Worm (Caenorhabditis elegans) whole organism, L3 larva: ENCODE measurements around the gene R10E9.2.

Experiments used
- R02D3.7 ChIP-seq: fragments of 150-350 bp; optimal IDR thresholded peaks from 2 replicates; lab custom pipeline; 2014; ENCODE audit warnings: missing biosample characterization, missing genetic modification characterization
- ZK546.5 ChIP-seq: sonication (generic microtip); optimal IDR thresholded peaks from 2 replicates; lab custom pipeline; 2017; ENCODE audit warnings: missing biosample characterization, missing genetic modification characterization
- aly-2 ChIP-seq: fragments of 150-350 bp; optimal IDR thresholded peaks from 2 replicates; lab custom pipeline; 2014; ENCODE audit warnings: missing biosample characterization, missing genetic modification characterization
- ama-1 ChIP-seq: fragments of 150-350 bp; optimal IDR thresholded peaks from 2 replicates; lab custom pipeline; 2018
- ceh-16 ChIP-seq: sonication (generic microtip); optimal IDR thresholded peaks from 2 replicates; lab custom pipeline; 2017; ENCODE audit warnings: missing biosample characterization, missing genetic modification characterization
- ceh-28 ChIP-seq: fragments of 150-350 bp; optimal IDR thresholded peaks from 2 replicates; lab custom pipeline; 2014; ENCODE audit warnings: missing biosample characterization, missing genetic modification reagents, missing genetic modification characterization
- ceh-82 ChIP-seq: fragments of 150-350 bp; optimal IDR thresholded peaks from 2 replicates; lab custom pipeline; 2014; ENCODE audit warnings: missing biosample characterization, missing genetic modification characterization
- ceh-9 ChIP-seq: sonication (generic microtip); optimal IDR thresholded peaks from 2 replicates; lab custom pipeline; 2018; ENCODE audit warnings: missing biosample characterization, missing genetic modification characterization
- daf-12 ChIP-seq: fragments of 150-350 bp; optimal IDR thresholded peaks from 2 replicates; lab custom pipeline; 2014; ENCODE audit warnings: missing biosample characterization, missing genetic modification reagents, missing genetic modification characterization
- egl-27 ChIP-seq: sonication (generic microtip); optimal IDR thresholded peaks from 4 replicates; lab custom pipeline; 2017; ENCODE audit warnings: missing biosample characterization, missing genetic modification reagents, missing genetic modification characterization
- egl-5 ChIP-seq: fragments of 150-350 bp; optimal IDR thresholded peaks from 2 replicates; lab custom pipeline; 2017; ENCODE audit warnings: missing biosample characterization, missing genetic modification reagents, missing genetic modification characterization, inconsistent platforms
- elt-1 ChIP-seq: fragments of 150-350 bp; optimal IDR thresholded peaks from 2 replicates; lab custom pipeline; 2014; ENCODE audit warnings: missing biosample characterization, missing genetic modification characterization
- elt-2 ChIP-seq: sonication (generic microtip); optimal IDR thresholded peaks from 2 replicates; lab custom pipeline; 2016; ENCODE audit warnings: missing genetic modification reagents, mild to moderate bottlenecking, missing genetic modification characterization, missing compliant biosample characterization
- elt-3 ChIP-seq, 3 experiments: fragments of 150-350 bp in 1 of 3; sonication (generic microtip) in 2 of 3; optimal IDR thresholded peaks; 2 replicates in 2 of 3; 4 replicates in 1 of 3; lab custom pipeline; 2014 to 2017; ENCODE audit warnings: missing biosample characterization in 3 of 3, missing genetic modification characterization in 3 of 3
- eor-1 ChIP-seq, 2 experiments: fragments of 150-350 bp; optimal IDR thresholded peaks; 2 replicates each; lab custom pipeline; 2014 to 2018; ENCODE audit warnings: missing biosample characterization in 2 of 2, missing genetic modification characterization in 2 of 2
- fkh-2 ChIP-seq: fragments of 150-350 bp; optimal IDR thresholded peaks from 2 replicates; lab custom pipeline; 2014; ENCODE audit warnings: missing biosample characterization, missing genetic modification reagents, missing genetic modification characterization
- fos-1 ChIP-seq: fragments of 150-350 bp; optimal IDR thresholded peaks from 2 replicates; lab custom pipeline; 2014; ENCODE audit warnings: missing biosample characterization, missing genetic modification characterization
- jun-1 ChIP-seq: fragments of 150-350 bp; optimal IDR thresholded peaks from 2 replicates; lab custom pipeline; 2014; ENCODE audit warnings: missing biosample characterization, missing genetic modification reagents, missing genetic modification characterization
- lin-15B ChIP-seq: fragments of 150-350 bp; optimal IDR thresholded peaks from 2 replicates; lab custom pipeline; 2014; ENCODE audit warnings: missing biosample characterization, missing genetic modification characterization
- lin-39 ChIP-seq: fragments of 150-350 bp; optimal IDR thresholded peaks from 2 replicates; lab custom pipeline; 2018; ENCODE audit warnings: missing biosample characterization, missing genetic modification reagents, missing genetic modification characterization
- lsy-12 ChIP-seq: sonication (generic microtip); optimal IDR thresholded peaks from 2 replicates; lab custom pipeline; 2016; ENCODE audit warnings: mild to moderate bottlenecking, missing genetic modification characterization, missing compliant biosample characterization
- mdl-1 ChIP-seq: fragments of 150-350 bp; optimal IDR thresholded peaks from 2 replicates; lab custom pipeline; 2014; ENCODE audit warnings: missing biosample characterization, missing genetic modification characterization
- mml-1 ChIP-seq: fragments of 150-350 bp; sonication (generic microtip); optimal IDR thresholded peaks from 3 replicates; lab custom pipeline; 2014; ENCODE audit warnings: missing biosample characterization, missing genetic modification characterization
- nfya-1 ChIP-seq: sonication (generic microtip); optimal IDR thresholded peaks from 2 replicates; lab custom pipeline; 2017; ENCODE audit warnings: missing genetic modification characterization, mild to moderate bottlenecking, missing compliant biosample characterization, antibody characterized with exemption, moderate library complexity; ENCODE audit not compliant: insufficient read depth
- nhr-11 ChIP-seq: fragments of 150-350 bp; optimal IDR thresholded peaks from 2 replicates; lab custom pipeline; 2014; ENCODE audit warnings: missing biosample characterization, missing genetic modification characterization
- nhr-12 ChIP-seq: fragments of 150-350 bp; optimal IDR thresholded peaks from 2 replicates; lab custom pipeline; 2014; ENCODE audit warnings: missing biosample characterization, missing genetic modification characterization
- nhr-23 ChIP-seq: fragments of 150-350 bp; optimal IDR thresholded peaks from 2 replicates; lab custom pipeline; 2014; ENCODE audit warnings: missing biosample characterization, missing genetic modification reagents, missing genetic modification characterization
- nhr-237 ChIP-seq: fragments of 150-350 bp; optimal IDR thresholded peaks from 2 replicates; lab custom pipeline; 2014; ENCODE audit warnings: missing biosample characterization, missing genetic modification characterization
- nhr-25 ChIP-seq: sonication (generic microtip); optimal IDR thresholded peaks from 2 replicates; lab custom pipeline; 2017; ENCODE audit warnings: missing biosample characterization, missing genetic modification characterization
- nhr-28 ChIP-seq: fragments of 150-350 bp; optimal IDR thresholded peaks from 2 replicates; lab custom pipeline; 2014; ENCODE audit warnings: missing biosample characterization, missing genetic modification characterization
- nhr-43 ChIP-seq: sonication (generic microtip); optimal IDR thresholded peaks from 2 replicates; lab custom pipeline; 2016; ENCODE audit warnings: mild to moderate bottlenecking, missing genetic modification characterization, missing compliant biosample characterization; ENCODE audit not compliant: poor library complexity, severe bottlenecking
- nhr-67 ChIP-seq: fragments of 150-350 bp; optimal IDR thresholded peaks from 2 replicates; lab custom pipeline; 2014; ENCODE audit warnings: missing biosample characterization, missing genetic modification characterization
- nhr-76 ChIP-seq: fragments of 150-350 bp; sonication (generic microtip); optimal IDR thresholded peaks from 5 replicates; lab custom pipeline; 2014; ENCODE audit warnings: missing biosample characterization, missing genetic modification characterization
- nhr-77 ChIP-seq: fragments of 150-350 bp; optimal IDR thresholded peaks from 2 replicates; lab custom pipeline; 2014; ENCODE audit warnings: missing biosample characterization, missing genetic modification characterization
- pha-4 ChIP-seq: fragments of 150-350 bp; optimal IDR thresholded peaks from 2 replicates; lab custom pipeline; 2014; ENCODE audit warnings: missing biosample characterization, missing genetic modification reagents, missing genetic modification characterization
- pqm-1 ChIP-seq: fragments of 150-350 bp; optimal IDR thresholded peaks from 2 replicates; lab custom pipeline; 2017; ENCODE audit warnings: missing biosample characterization, missing genetic modification characterization, inconsistent platforms
- sea-2 ChIP-seq: fragments of 150-350 bp; sonication (generic microtip); optimal IDR thresholded peaks from 4 replicates; lab custom pipeline; 2014; ENCODE audit warnings: missing biosample characterization, missing genetic modification reagents, missing genetic modification characterization
- skn-1 ChIP-seq: fragments of 150-350 bp; optimal IDR thresholded peaks from 2 replicates; lab custom pipeline; 2014; ENCODE audit warnings: missing biosample characterization, missing genetic modification characterization
- snpc-4 ChIP-seq: fragments of 150-350 bp; optimal IDR thresholded peaks from 2 replicates; lab custom pipeline; 2014; ENCODE audit warnings: missing biosample characterization, missing genetic modification characterization
- unc-39 ChIP-seq: sonication (generic microtip); optimal IDR thresholded peaks from 4 replicates; lab custom pipeline; 2017; ENCODE audit warnings: missing biosample characterization, missing genetic modification characterization
- unc-62 ChIP-seq: fragments of 150-350 bp; sonication (generic microtip); optimal IDR thresholded peaks from 4 replicates; lab custom pipeline; 2014; ENCODE audit warnings: missing biosample characterization, missing genetic modification reagents, missing genetic modification characterization
- zag-1 ChIP-seq: fragments of 150-350 bp; optimal IDR thresholded peaks from 2 replicates; lab custom pipeline; 2014; ENCODE audit warnings: missing biosample characterization, missing genetic modification characterization
- ztf-4 ChIP-seq: fragments of 150-350 bp; optimal IDR thresholded peaks from 2 replicates; lab custom pipeline; 2014; ENCODE audit warnings: missing biosample characterization, missing genetic modification characterization

The R10E9.2 gene

ce11 chrIII:3926116-3926515 is 38.0 kb downstream of the R10E9.2 start, which contains the start of gene ZK1058.9:
Gene ZK1058.9, minus strand, starts transcription at chrIII:3926216.
- no peak for TF ChIP-seq nhr-237 (tag; lab: Kevin White, UChicago)
- TF ChIP-seq mml-1 (tag; lab: Kevin White, UChicago), result no peak
- no peak for TF ChIP-seq nhr-12 (tag; lab: Kevin White, UChicago)
- no peak for TF ChIP-seq pqm-1 (tag; lab: Kevin White, UChicago)
- no peak for TF ChIP-seq ceh-16 (tag; lab: Kevin White, UChicago)
- TF ChIP-seq aly-2 (tag; lab: Kevin White, UChicago), result no peak
- no peak for TF ChIP-seq unc-62 (GFP tag; lab: Kevin White, UChicago)
- TF ChIP-seq unc-39 (tag; lab: Kevin White, UChicago), result no peak
- TF ChIP-seq lin-39, result no peak
- no peak for TF ChIP-seq egl-5 (tag; lab: Kevin White, UChicago)

ce11 chrIII:3921646-3922328 is 42.4 kb downstream of the R10E9.2 start, which contains the start of the genes metl-6 and nit-1:
Gene metl-6, minus strand, starts transcription at chrIII:3921711.
Gene nit-1, plus strand, starts transcription at chrIII:3922207.
- TF ChIP-seq skn-1 (peak; percentile 6), ceh-28 (no peak), elt-2 (tag; lab: Kevin White, UChicago) (peak; percentile 17), ZK546.5 (no peak), jun-1 (tag; lab: Kevin White, UChicago) (no peak), nhr-43 (tag; lab: Kevin White, UChicago) (peak; percentile 51), lin-15B (tag; lab: Kevin White, UChicago) (peak; percentile 11), nfya-1 (tag; lab: Kevin White, UChicago) (peak; percentile 7), nhr-12 (tag; lab: Kevin White, UChicago) (no peak), unc-62 (GFP tag; lab: Kevin White, UChicago) (no peak), nhr-25 (peak; percentile 13), nhr-28 (tag; lab: Kevin White, UChicago) (no peak), eor-1 (tag; optimal IDR thresholded peaks at IDR 0.05; lab: Kevin White, UChicago) (no peak), pqm-1 (tag; lab: Kevin White, UChicago) (peak; percentile 40), pha-4 (tag; lab: Kevin White, UChicago) (peak; percentile 26), nhr-77 (tag; lab: Kevin White, UChicago) (no peak)

- TF ChIP-seq zag-1 (tag; lab: Kevin White, UChicago), result no peak
- TF ChIP-seq fkh-2 (tag; lab: Kevin White, UChicago), result no peak
- TF ChIP-seq, all 47 proteins: peak for 0
Observed at ce11 chrIII:3918569-3918968, 45.6 kb downstream of the R10E9.2 start, which contains the start of gene ZK1058.3. Gene ZK1058.3, plus strand, starts transcription at chrIII:3918869.

- TF ChIP-seq ztf-4 (tag; lab: Kevin White, UChicago), result no peak
- TF ChIP-seq pha-4 (tag; lab: Kevin White, UChicago), result peak; percentile 86
- peak; percentile 61 for TF ChIP-seq lin-39
- no peak for TF ChIP-seq ceh-82 (tag; lab: Kevin White, UChicago)
- TF ChIP-seq eor-1 (tag; optimal IDR thresholded peaks at IDR 0.05; lab: Kevin White, UChicago), result no peak
- no peak for TF ChIP-seq elt-3 (tag; optimal IDR thresholded peaks at IDR 0.05; lab: Kevin White, UChicago)
- TF ChIP-seq egl-27 (tag; lab: Kevin White, UChicago), result no peak
- peak; percentile 22 for TF ChIP-seq nhr-25
- TF ChIP-seq nhr-23 (tag; lab: Kevin White, UChicago), result peak; percentile 28
- TF ChIP-seq jun-1 (tag; lab: Kevin White, UChicago), result no peak
- TF ChIP-seq aly-2 (tag; lab: Kevin White, UChicago), result no peak
- no peak for TF ChIP-seq sea-2 (GFP tag; lab: Kevin White, UChicago)
- TF ChIP-seq ama-1 (lab: Kevin White, UChicago), result no peak
- TF ChIP-seq ceh-28, result no peak
- no peak for TF ChIP-seq unc-39 (tag; lab: Kevin White, UChicago)
- TF ChIP-seq ceh-9 (tag; lab: Kevin White, UChicago), result no peak
- no peak for TF ChIP-seq ceh-16 (tag; lab: Kevin White, UChicago)
- no peak for TF ChIP-seq nhr-237 (tag; lab: Kevin White, UChicago)
- TF ChIP-seq lin-15B (tag; lab: Kevin White, UChicago), result peak; percentile 30
- TF ChIP-seq unc-62 (GFP tag; lab: Kevin White, UChicago), result no peak
- peak; percentile 64 for TF ChIP-seq snpc-4 (tag; lab: Kevin White, UChicago)
- TF ChIP-seq nhr-12 (tag; lab: Kevin White, UChicago), result no peak
- TF ChIP-seq daf-12 (tag; lab: Kevin White, UChicago), result no peak
- no peak for TF ChIP-seq nhr-28 (tag; lab: Kevin White, UChicago)
- TF ChIP-seq elt-1 (tag; lab: Kevin White, UChicago), result no peak
- TF ChIP-seq nhr-11 (tag; lab: Kevin White, UChicago), result no peak
- no peak for TF ChIP-seq zag-1 (tag; lab: Kevin White, UChicago)
- TF ChIP-seq nhr-67 (tag; lab: Kevin White, UChicago), result no peak
- no peak for TF ChIP-seq mdl-1 (tag; lab: Kevin White, UChicago)
- TF ChIP-seq fos-1 (tag; lab: Kevin White, UChicago), result no peak
- TF ChIP-seq egl-5 (tag; lab: Kevin White, UChicago), result no peak
- no peak for TF ChIP-seq fkh-2 (tag; lab: Kevin White, UChicago)
- TF ChIP-seq nhr-76 (tag; lab: Kevin White, UChicago), result no peak
- TF ChIP-seq elt-2 (tag; lab: Kevin White, UChicago), result peak; percentile 37
- peak; percentile 50 for TF ChIP-seq nhr-43 (tag; lab: Kevin White, UChicago)
- peak; percentile 13 for TF ChIP-seq R02D3.7 (tag; lab: Kevin White, UChicago)
- no peak for TF ChIP-seq lsy-12 (tag; lab: Kevin White, UChicago)
Observed at ce11 chrIII:3916624-3917023, 47.5 kb downstream of the R10E9.2 start, which contains the start of gene ccdc-47. Gene ccdc-47, plus strand, starts transcription at chrIII:3916967.
